Fruit fly (Drosophila melanogaster) whole organism, embryonic: Measurements from ENCODE around the gene Gclm.

Experiments
- Abd-B ChIP-seq: fragments of 200-800 bp; sonication (Bioruptor generic); optimal IDR thresholded peaks from 2 replicates; lab custom pipeline; 2018; ENCODE audit warnings: missing biosample characterization, mild to moderate bottlenecking, missing genetic modification characterization, moderate library complexity
- Aef1 ChIP-seq: fragments of 200-800 bp; sonication (Bioruptor generic); IDR thresholded peaks from 3 replicates; pipeline ENCODE4 v1.3.6; 2022; ENCODE audit warnings: missing biosample characterization, missing genetic modification characterization
- Antp ChIP-seq: fragments of 200-800 bp; sonication (Bioruptor generic); optimal IDR thresholded peaks from 3 replicates; lab custom pipeline; 2016; ENCODE audit warnings: missing biosample characterization, missing genetic modification characterization
- B-H2 ChIP-seq: fragments of 200-800 bp; sonication (Bioruptor generic); optimal IDR thresholded peaks from 2 replicates; lab custom pipeline; 2018; ENCODE audit warnings: missing biosample characterization, mild to moderate bottlenecking, missing genetic modification characterization
- Bgb ChIP-seq: fragments of 200-800 bp; sonication (Bioruptor generic); IDR thresholded peaks from 2 replicates; pipeline ENCODE4 v1.3.6; 2022; ENCODE audit warnings: missing biosample characterization, missing genetic modification characterization; ENCODE audit not compliant: partially characterized antibody
- CG14860 ChIP-seq: fragments of 200-800 bp; sonication (Bioruptor generic); IDR thresholded peaks from 3 replicates; pipeline ENCODE4 v1.3.6; 2022; ENCODE audit warnings: missing biosample characterization, missing genetic modification characterization; ENCODE audit not compliant: partially characterized antibody
- CG17568 ChIP-seq: fragments of 200-800 bp; sonication (Bioruptor generic); optimal IDR thresholded peaks from 2 replicates; lab custom pipeline; 2018; ENCODE audit warnings: missing biosample characterization, mild to moderate bottlenecking, missing genetic modification characterization, moderate library complexity
- CG18011 ChIP-seq: fragments of 200-800 bp; sonication (Bioruptor generic); optimal IDR thresholded peaks from 2 replicates; lab custom pipeline; 2017; ENCODE audit warnings: missing biosample characterization, missing genetic modification characterization, mild to moderate bottlenecking, moderate library complexity, missing genotype
- CG2712 ChIP-seq: fragments of 200-800 bp; optimal IDR thresholded peaks from 3 replicates; lab custom pipeline; 2019; ENCODE audit warnings: missing biosample characterization, mild to moderate bottlenecking, missing genetic modification characterization, moderate library complexity
- CG30403 ChIP-seq: fragments of 200-800 bp; sonication (Bioruptor generic); optimal IDR thresholded peaks from 3 replicates; lab custom pipeline; 2016; ENCODE audit warnings: missing biosample characterization, missing genetic modification characterization
- CG32767 ChIP-seq: fragments of 200-800 bp; sonication (Bioruptor generic); IDR thresholded peaks from 2 replicates; pipeline ENCODE4 v1.3.6; 2022; ENCODE audit warnings: missing biosample characterization, missing genetic modification characterization
- CG6254 ChIP-seq: fragments of 200-800 bp; sonication (Bioruptor generic); optimal IDR thresholded peaks from 3 replicates; lab custom pipeline; 2017; ENCODE audit warnings: mild to moderate bottlenecking, missing biosample characterization, missing genetic modification reagents, missing genetic modification characterization
- CG6689 ChIP-seq: fragments of 200-800 bp; sonication (Bioruptor generic); IDR thresholded peaks from 2 replicates; pipeline ENCODE4 v1.3.6; 2022; ENCODE audit warnings: missing biosample characterization, missing genetic modification characterization
- CG6791 ChIP-seq: fragments of 200-800 bp; sonication (Bioruptor generic); IDR thresholded peaks from 3 replicates; pipeline ENCODE4 v1.3.6; 2022; ENCODE audit warnings: missing biosample characterization, missing genetic modification characterization; ENCODE audit not compliant: partially characterized antibody
- CG7928 ChIP-seq: fragments of 200-800 bp; sonication (Bioruptor generic); optimal IDR thresholded peaks from 2 replicates; lab custom pipeline; 2017; ENCODE audit warnings: missing biosample characterization, mild to moderate bottlenecking, missing genetic modification characterization
- Camta ChIP-seq: fragments of 200-800 bp; sonication (Bioruptor generic); optimal IDR thresholded peaks from 2 replicates; lab custom pipeline; 2016; ENCODE audit warnings: missing biosample characterization, missing genetic modification characterization
- Dfd ChIP-seq, 2 experiments: fragments of >200 bp; optimal IDR thresholded peaks; 2 replicates each; lab custom pipeline; 2017; ENCODE audit warnings: missing biosample characterization in 2 of 2, missing genetic modification characterization in 2 of 2
- Eip74EF ChIP-seq, 2 experiments: fragments of 200-800 bp in 1 of 2; fragments of >200 bp in 1 of 2; sonication (Bioruptor generic) in 1 of 2; optimal IDR thresholded peaks; 2 replicates each; lab custom pipeline; 2017 to 2019; ENCODE audit warnings: missing biosample characterization in 2 of 2, missing genetic modification characterization in 2 of 2, mild to moderate bottlenecking in 1 of 2, moderate library complexity in 1 of 2
- H15 ChIP-seq: fragments of 200-800 bp; sonication (Bioruptor generic); IDR thresholded peaks from 3 replicates; pipeline ENCODE4 v1.3.6; 2022; ENCODE audit warnings: missing biosample characterization, missing genetic modification characterization
- HLH4C ChIP-seq: fragments of 200-800 bp; sonication (Bioruptor generic); IDR thresholded peaks from 3 replicates; pipeline ENCODE4 v1.3.6; 2022; ENCODE audit warnings: missing biosample characterization, missing genetic modification characterization; ENCODE audit not compliant: partially characterized antibody
- Jarid2 ChIP-seq: fragments of 200-800 bp; sonication (Bioruptor generic); optimal IDR thresholded peaks from 3 replicates; lab custom pipeline; 2017; ENCODE audit warnings: mild to moderate bottlenecking, missing biosample characterization, missing genetic modification reagents, missing genetic modification characterization
- Sox102F ChIP-seq: fragments of 200-800 bp; sonication (Bioruptor generic); optimal IDR thresholded peaks from 2 replicates; lab custom pipeline; 2018; ENCODE audit warnings: missing biosample characterization, mild to moderate bottlenecking, missing genetic modification characterization, moderate library complexity
- Sry-β ChIP-seq: fragments of 200-800 bp; sonication (Bioruptor generic); optimal IDR thresholded peaks from 2 replicates; lab custom pipeline; 2018; ENCODE audit warnings: missing biosample characterization, mild to moderate bottlenecking, missing genetic modification characterization, moderate library complexity
- Trl ChIP-seq, 3 experiments: fragments of >200 bp in 2 of 3; fragments of 200-800 bp in 1 of 3; sonication (Bioruptor generic) in 1 of 3; optimal IDR thresholded peaks; 2 replicates in 1 of 3; 3 replicates in 2 of 3; lab custom pipeline; 2016 to 2017; ENCODE audit warnings: missing biosample characterization in 1 of 3, missing genetic modification characterization in 1 of 3
- Xrp1 ChIP-seq: fragments of 200-800 bp; sonication (Bioruptor generic); IDR thresholded peaks from 2 replicates; pipeline ENCODE4 v1.3.6; 2022; ENCODE audit warnings: missing biosample characterization, missing genetic modification characterization
- ase ChIP-seq: fragments of 200-800 bp; sonication (Bioruptor generic); IDR thresholded peaks from 3 replicates; pipeline ENCODE4 v1.3.6; 2022; ENCODE audit warnings: missing biosample characterization, missing genetic modification characterization
- az2 ChIP-seq: fragments of 200-800 bp; sonication (Bioruptor generic); optimal IDR thresholded peaks from 3 replicates; lab custom pipeline; 2016; ENCODE audit warnings: missing biosample characterization, missing genetic modification characterization
- bigmax ChIP-seq: fragments of 200-800 bp; sonication (Bioruptor generic); optimal IDR thresholded peaks from 2 replicates; lab custom pipeline; 2018; ENCODE audit warnings: missing biosample characterization, mild to moderate bottlenecking, missing genetic modification characterization
- btn ChIP-seq: fragments of 200-800 bp; sonication (Bioruptor generic); optimal IDR thresholded peaks from 2 replicates; lab custom pipeline; 2016; ENCODE audit warnings: missing biosample characterization, missing genetic modification characterization
- dati ChIP-seq: fragments of 200-800 bp; sonication (Bioruptor generic); IDR thresholded peaks from 2 replicates; pipeline ENCODE4 v1.3.6; 2022; ENCODE audit warnings: missing biosample characterization, missing genetic modification characterization
- disco-r ChIP-seq: fragments of 200-800 bp; sonication (Bioruptor generic); optimal IDR thresholded peaks from 2 replicates; lab custom pipeline; 2016; ENCODE audit warnings: missing biosample characterization, missing genetic modification characterization
- dm ChIP-seq: fragments of 200-800 bp; sonication (Bioruptor generic); optimal IDR thresholded peaks from 3 replicates; lab custom pipeline; 2016; ENCODE audit warnings: missing biosample characterization, missing genetic modification characterization
- dmrt99B ChIP-seq: fragments of 200-800 bp; sonication (Bioruptor generic); optimal IDR thresholded peaks from 2 replicates; lab custom pipeline; 2018; ENCODE audit warnings: missing biosample characterization, mild to moderate bottlenecking, missing genetic modification characterization, moderate library complexity
- esg ChIP-seq: fragments of 200-800 bp; sonication (Bioruptor generic); conservative IDR thresholded peaks from 2 replicates; pipeline ENCODE4 v1.3.6; 2022; ENCODE audit warnings: missing biosample characterization, missing genetic modification characterization
- ftz-f1 ChIP-seq: fragments of 200-800 bp; sonication (Bioruptor generic); optimal IDR thresholded peaks from 2 replicates; lab custom pipeline; 2016; ENCODE audit warnings: missing biosample characterization, missing genetic modification characterization
- jumu ChIP-seq: fragments of 200-800 bp; sonication (Bioruptor generic); optimal IDR thresholded peaks from 3 replicates; lab custom pipeline; 2016; ENCODE audit warnings: missing biosample characterization, missing genetic modification characterization
- knrl ChIP-seq: fragments of 200-800 bp; sonication (Bioruptor generic); IDR thresholded peaks from 3 replicates; pipeline ENCODE4 v1.3.6; 2022; ENCODE audit warnings: missing biosample characterization, missing genetic modification characterization; ENCODE audit not compliant: partially characterized antibody
- pan ChIP-seq, 4 experiments: fragments of >200 bp in 3 of 4; fragments of 200-800 bp in 1 of 4; sonication (Bioruptor generic) in 1 of 4; optimal IDR thresholded peaks in 3 of 4; IDR thresholded peaks in 1 of 4; 2 replicates each; pipeline versions ENCODE4 v1.3.6 to Lab custom; 2017 to 2022; ENCODE audit warnings: missing biosample characterization in 2 of 4, missing genetic modification characterization in 2 of 4, mixed read lengths in 1 of 4
- pb ChIP-seq: fragments of 200-800 bp; sonication (Bioruptor generic); optimal IDR thresholded peaks from 3 replicates; lab custom pipeline; 2016; ENCODE audit warnings: missing biosample characterization, missing genetic modification characterization
- prd ChIP-seq, 3 experiments: fragments of >200 bp in 2 of 3; fragments of 200-800 bp in 1 of 3; sonication (Bioruptor generic) in 1 of 3; optimal IDR thresholded peaks in 2 of 3; IDR thresholded peaks in 1 of 3; 2 replicates in 2 of 3; 3 replicates in 1 of 3; pipeline versions ENCODE4 v1.3.6 to Lab custom; 2017 to 2022; ENCODE audit warnings: missing biosample characterization in 1 of 3, missing genetic modification characterization in 1 of 3
- rib ChIP-seq: fragments of 200-800 bp; sonication (Bioruptor generic); IDR thresholded peaks from 2 replicates; pipeline ENCODE4 v1.3.6; 2022; ENCODE audit warnings: missing biosample characterization, missing genetic modification characterization
- ssp ChIP-seq: fragments of 200-800 bp; sonication (Bioruptor generic); IDR thresholded peaks from 2 replicates; pipeline ENCODE4 v1.3.6; 2022; ENCODE audit warnings: missing biosample characterization, missing genetic modification characterization
- tll ChIP-seq, 2 experiments: fragments of 200-800 bp in 1 of 2; fragments of >200 bp in 1 of 2; sonication (Bioruptor generic) in 1 of 2; optimal IDR thresholded peaks; 2 replicates each; lab custom pipeline; 2017 to 2019; ENCODE audit warnings: missing biosample characterization in 2 of 2, missing genetic modification characterization in 2 of 2, mild to moderate bottlenecking in 1 of 2, moderate library complexity in 1 of 2
- unc-4 ChIP-seq: fragments of 200-800 bp; sonication (Bioruptor generic); IDR thresholded peaks from 2 replicates; pipeline ENCODE4 v1.3.6; 2022; ENCODE audit warnings: missing biosample characterization, missing genetic modification characterization; ENCODE audit not compliant: partially characterized antibody
- wdn ChIP-seq: fragments of 200-800 bp; sonication (Bioruptor generic); IDR thresholded peaks from 2 replicates; pipeline ENCODE4 v1.3.6; 2022; ENCODE audit warnings: missing biosample characterization, missing genetic modification characterization

Gclm gene

DNA sequence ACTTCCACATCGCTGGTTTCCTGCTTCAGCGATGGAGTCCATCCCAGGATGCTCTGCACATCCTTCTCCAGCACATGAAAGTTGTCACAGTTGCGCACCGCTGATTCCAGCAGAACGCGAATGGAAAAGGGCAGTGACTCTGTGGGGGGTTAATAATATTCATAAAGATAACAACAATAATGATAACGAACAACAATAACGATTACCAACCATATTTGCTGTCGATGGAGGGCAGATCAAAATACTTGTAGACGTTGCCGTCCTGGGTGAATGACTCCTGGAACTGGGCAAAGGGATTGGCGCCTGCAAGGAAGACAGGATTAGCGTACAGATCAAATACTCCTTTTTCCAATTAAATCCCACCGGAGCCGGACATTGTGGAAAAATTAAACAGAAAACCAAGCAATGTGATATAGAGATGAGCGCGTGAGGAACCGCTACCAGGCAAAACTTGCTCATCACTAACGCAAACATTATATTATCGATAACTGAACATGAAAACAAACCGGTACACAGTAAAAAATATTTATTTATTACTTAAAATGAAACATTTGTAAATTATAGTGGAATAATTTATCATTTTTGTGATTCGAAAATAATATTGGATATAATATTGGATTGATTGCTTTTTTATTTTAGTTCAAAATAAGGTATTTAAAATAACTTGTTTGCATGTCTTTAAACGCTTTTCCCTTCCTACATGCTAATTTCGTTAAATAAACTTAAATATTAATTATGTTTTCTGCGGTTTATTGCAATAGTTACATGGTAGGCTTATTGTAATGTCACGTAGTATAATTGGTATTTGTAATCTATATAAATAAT lies 38.1 kb upstream of the Gclm start, which contains the start of gene Irp-1A (continued):
- TF ChIP-seq esg (GFP tag; lab: Robert Waterston, UW) (peak; percentile 47; the same call in 1 of the 2 replicates), ftz-f1 (GFP tag; lab: Kevin White, UChicago) (no peak), btn (GFP tag; lab: Kevin White, UChicago) (no peak), wdn (GFP tag; lab: Robert Waterston, UW) (peak; percentile 74), CG7928 (GFP tag; lab: Kevin White, UChicago) (peak; percentile 12), Eip74EF (GFP tag; optimal IDR thresholded peaks at IDR 0.05; lab: Kevin White, UChicago) (peak in 1 of 2 experiments; percentile 73), CG18011 (GFP tag; lab: Kevin White, UChicago) (peak; percentile 16), dm (GFP tag; lab: Kevin White, UChicago) (peak; percentile 35), unc-4 (peak; percentile 84), CG32767 (peak; percentile 43), dmrt99B (tag; lab: Kevin White, UChicago) (peak; percentile 83), Aef1 (GFP tag; lab: Robert Waterston, UW) (peak; percentile 56; the same call in 1 of the 3 replicates), tll (GFP tag; optimal IDR thresholded peaks at IDR 0.05; lab: Kevin White, UChicago) (no peak), CG17568 (GFP tag; lab: Kevin White, UChicago) (no peak), Abd-B (GFP tag; lab: Kevin White, UChicago) (peak; percentile 37), Sox102F (GFP tag; lab: Kevin White, UChicago) (peak; percentile 80), HLH4C (peak; percentile 77), CG2712 (peak; percentile 85), az2 (peak; percentile 60), CG14860 (GFP tag; lab: Robert Waterston, UW) (peak; percentile 56; the same call in 2 of the 3 replicates), Xrp1 (GFP tag; lab: Robert Waterston, UW) (peak; percentile 76), Dfd (GFP tag; optimal IDR thresholded peaks at IDR 0.05; lab: Kevin White, UChicago) (no peak), CG6791 (GFP tag; lab: Robert Waterston, UW) (peak; percentile 79), CG30403 (GFP tag; lab: Kevin White, UChicago) (peak; percentile 79), CG6689 (GFP tag; lab: Robert Waterston, UW) (peak; percentile 77), knrl (GFP tag; lab: Robert Waterston, UW) (peak; percentile 82), Trl (optimal IDR thresholded peaks at IDR 0.05; lab: Kevin White, UChicago) (no peak), Trl (GFP tag; optimal IDR thresholded peaks at IDR 0.05; lab: Kevin White, UChicago) (no peak), rib (GFP tag; lab: Robert Waterston, UW) (0 out of 2 replicates have a peak, but pooled peaks have one; percentile 17), H15 (GFP tag; lab: Robert Waterston, UW) (peak; percentile 45; the same call in 1 of the 3 replicates), Sry-β (GFP tag; lab: Kevin White, UChicago) (peak; percentile 56), CG6254 (no peak), Camta (GFP tag; lab: Kevin White, UChicago) (peak; percentile 22), ase (GFP tag; lab: Robert Waterston, UW) (peak; percentile 59; the same call in 2 of the 3 replicates), ssp (GFP tag; lab: Robert Waterston, UW) (peak; percentile 42), pb (GFP tag; lab: Kevin White, UChicago) (no peak), pan (optimal IDR thresholded peaks at IDR 0.05; lab: Kevin White, UChicago) (no peak), pan (GFP tag; optimal IDR thresholded peaks at IDR 0.05 in 1 of 2, IDR thresholded peaks at IDR 0.05 in 1 of 2) (peak in 1 of 2 experiments; percentile 84), bigmax (no peak), Jarid2 (GFP tag; lab: Kevin White, UChicago) (no peak), dati (no peak), Antp (peak; percentile 19), B-H2 (peak; percentile 53), disco-r (GFP tag; lab: Kevin White, UChicago) (no peak), prd (optimal IDR thresholded peaks at IDR 0.05; lab: Kevin White, UChicago) (no peak), prd (GFP tag; IDR thresholded peaks at IDR 0.05; lab: Robert Waterston, UW) (peak; percentile 71), jumu (GFP tag; lab: Kevin White, UChicago) (no peak), Bgb (GFP tag; lab: Robert Waterston, UW) (peak; percentile 86)
